Worm (Caenorhabditis elegans): ENCODE measurements around the gene F45E12.6.

- no peak for TF ChIP-seq unc-39 (tag; optimal IDR thresholded peaks at IDR 0.05)
- no peak for TF ChIP-seq snpc-4 (tag; optimal IDR thresholded peaks at IDR 0.05)
- peak; percentile 29 for TF ChIP-seq sma-9 (GFP tag; optimal IDR thresholded peaks at IDR 0.05)
- TF ChIP-seq sma-9 (tag; optimal IDR thresholded peaks at IDR 0.05): no peak
- no peak for TF ChIP-seq nhr-12 (tag; optimal IDR thresholded peaks at IDR 0.05)
- no peak for TF ChIP-seq elt-3 (tag; optimal IDR thresholded peaks at IDR 0.05)
- TF ChIP-seq nhr-10 (tag; optimal IDR thresholded peaks at IDR 0.05): no peak
- TF ChIP-seq nhr-11 (tag; optimal IDR thresholded peaks at IDR 0.05): no peak
- peak; percentile 3 for TF ChIP-seq nhr-129 (tag; optimal IDR thresholded peaks at IDR 0.05)
Measured at ce11 chrII:7287709-7288108, 26.3 kb downstream of the F45E12.6 start.

Data from whole organism, L2 larva.